Worm (Caenorhabditis elegans): ENCODE data around the gene sfxn-1.4.
A peak's percentile ranks its signal among the peaks of the same experiment; 100 is the strongest.

- TF ChIP-seq flt-1 (GFP tag; IDR thresholded peaks at IDR 0.05) (peak; percentile 60; the same call in 1 of the 2 replicates), T22C8.4 (GFP tag; IDR thresholded peaks at IDR 0.05) (no peak), cog-1 (tag; optimal IDR thresholded peaks at IDR 0.05) (peak; percentile 16), med-1 (GFP tag; optimal IDR thresholded peaks at IDR 0.05; ENCODE audit: insufficient read depth) (no peak)
Measured at ce11 chrII:11637189-11637754, 43.8 kb downstream of the sfxn-1.4 start.
